Worm (Caenorhabditis elegans): ENCODE measurements around the gene sra-9.

ce11 chrII:9542785-9543184, 10.7 kb downstream of the sra-9 start, which contains the start of gene sra-4:
- TF ChIP-seq nhr-11 (tag; optimal IDR thresholded peaks at IDR 0.05) (no peak), zag-1 (tag; optimal IDR thresholded peaks at IDR 0.05) (no peak), skn-1 (tag; optimal IDR thresholded peaks at IDR 0.05) (no peak), hpl-2 (GFP tag; optimal IDR thresholded peaks at IDR 0.05) (no peak)

All from whole organism, L1 larva.